Worm (Caenorhabditis elegans) whole organism, L1 larva: ENCODE measurements around the gene tbcb-1.

Experiments used
- F16B12.6 ChIP-seq: fragments of 150-350 bp; optimal IDR thresholded peaks from 2 replicates; lab custom pipeline; 2014; ENCODE audit warnings: missing biosample characterization, missing genetic modification characterization
- ama-1 ChIP-seq: fragments of 150-350 bp; optimal IDR thresholded peaks from 2 replicates; lab custom pipeline; 2014
- ces-1 ChIP-seq: fragments of 150-350 bp; optimal IDR thresholded peaks from 2 replicates; lab custom pipeline; 2014; ENCODE audit warnings: missing biosample characterization, missing genetic modification reagents, missing genetic modification characterization
- ets-5 ChIP-seq: fragments of 200-800 bp; sonication (Bioruptor generic); IDR thresholded peaks from 2 replicates; pipeline ENCODE4 v1.3.6; 2022; ENCODE audit warnings: missing genetic modification characterization, missing compliant biosample characterization
- fkh-4 ChIP-seq: sonication (generic microtip); optimal IDR thresholded peaks from 2 replicates; lab custom pipeline; 2016; ENCODE audit warnings: missing compliant biosample characterization, missing genetic modification characterization, borderline replicate concordance
- lin-13 ChIP-seq: fragments of 150-350 bp; optimal IDR thresholded peaks from 2 replicates; lab custom pipeline; 2014; ENCODE audit warnings: missing biosample characterization, missing genetic modification reagents, missing genetic modification characterization
- nhr-11 ChIP-seq: fragments of 150-350 bp; optimal IDR thresholded peaks from 2 replicates; lab custom pipeline; 2014; ENCODE audit warnings: missing biosample characterization, missing genetic modification characterization
- nhr-237 ChIP-seq: fragments of 150-350 bp; optimal IDR thresholded peaks from 2 replicates; lab custom pipeline; 2014; ENCODE audit warnings: missing biosample characterization, missing genetic modification characterization
- nhr-77 ChIP-seq: fragments of 150-350 bp; optimal IDR thresholded peaks from 2 replicates; lab custom pipeline; 2014; ENCODE audit warnings: missing biosample characterization, missing genetic modification characterization
- tbx-2 ChIP-seq: sonication (generic microtip); optimal IDR thresholded peaks from 2 replicates; lab custom pipeline; 2016; ENCODE audit warnings: missing genetic modification characterization, missing compliant biosample characterization

DNA sequence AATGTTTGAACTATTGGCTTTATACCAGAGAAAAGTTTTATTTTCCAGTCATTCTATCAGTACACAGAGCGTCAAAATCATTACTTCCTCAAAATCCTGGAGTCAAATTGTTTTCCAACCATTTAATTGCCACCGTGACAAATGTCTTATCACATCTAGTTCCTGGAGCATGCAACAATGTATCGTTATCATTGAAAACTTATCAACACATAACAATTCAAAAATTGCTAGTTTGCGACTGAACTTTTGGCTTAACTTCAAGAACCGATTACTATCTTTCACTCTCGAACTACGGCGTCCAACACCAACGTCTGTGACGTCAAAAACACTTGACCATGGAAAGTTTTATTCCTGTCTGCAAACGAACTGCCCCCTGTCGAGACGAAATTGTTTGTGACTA is 46.1 kb downstream of the tbcb-1 start:
- TF ChIP-seq nhr-237: no peak
- TF ChIP-seq nhr-11 (tag; lab: Kevin White, UChicago): no peak
- TF ChIP-seq ets-5 (GFP tag; lab: Robert Waterston, UW): no peak
- no peak for TF ChIP-seq ama-1
- TF ChIP-seq lin-13 (GFP tag; lab: Kevin White, UChicago): no peak
- no peak for TF ChIP-seq nhr-77
- TF ChIP-seq ces-1 (GFP tag; lab: Kevin White, UChicago): no peak
- TF ChIP-seq tbx-2: no peak
- TF ChIP-seq fkh-4 (tag; lab: Kevin White, UChicago): no peak
- no peak for TF ChIP-seq F16B12.6 (tag; lab: Kevin White, UChicago)
